Worm (Caenorhabditis elegans): ENCODE data around the gene mec-9.

Gene mec-9

ce11 chrV:9909624-9910023 lies 5.3 kb downstream of the mec-9 start (continued):
- no peak for TF ChIP-seq F10E7.11 (tag; optimal IDR thresholded peaks at IDR 0.05)

ce11 chrV:9907205-9907604 lies 7.7 kb downstream of the mec-9 start:
- TF ChIP-seq repo-1 (tag; optimal IDR thresholded peaks at IDR 0.05) (no peak), xnd-1 (tag; optimal IDR thresholded peaks at IDR 0.05) (no peak), lin-26 (GFP tag; IDR thresholded peaks at IDR 0.05) (no peak), mel-28 (tag; optimal IDR thresholded peaks at IDR 0.05; ENCODE audit: borderline replicate concordance) (no peak), ekl-4 (GFP tag; IDR thresholded peaks at IDR 0.05) (no peak), C06A6.2 (GFP tag; conservative IDR thresholded peaks at IDR 0.05) (no peak), pbrm-1 (GFP tag; IDR thresholded peaks at IDR 0.05) (no peak), egl-44 (GFP tag; IDR thresholded peaks at IDR 0.05) (no peak), lag-1 (GFP tag; IDR thresholded peaks at IDR 0.05) (no peak), lin-54 (GFP tag; optimal IDR thresholded peaks at IDR 0.05) (no peak), ceh-40 (GFP tag; IDR thresholded peaks at IDR 0.05) (no peak), lin-35 (GFP tag; optimal IDR thresholded peaks at IDR 0.05) (no peak), hlh-26 (GFP tag; conservative IDR thresholded peaks at IDR 0.05) (no peak), C17E4.6 (GFP tag; IDR thresholded peaks at IDR 0.05) (no peak), gei-17 (GFP tag; optimal IDR thresholded peaks at IDR 0.05) (no peak)

ce11 chrV:9906115-9906514 lies 8.8 kb downstream of the mec-9 start, which contains the start of gene fipr-11:
TSS of gene fipr-11 (minus strand) at chrV:9906215.
- TF ChIP-seq madf-3 (GFP tag; IDR thresholded peaks at IDR 0.05) (no peak), hlh-12 (tag; optimal IDR thresholded peaks at IDR 0.05) (no peak), sea-2 (GFP tag; IDR thresholded peaks at IDR 0.05) (no peak), mel-28 (tag; optimal IDR thresholded peaks at IDR 0.05; ENCODE audit: borderline replicate concordance) (no peak), F33H1.4 (GFP tag; IDR thresholded peaks at IDR 0.05) (no peak), somi-1 (GFP tag; optimal IDR thresholded peaks at IDR 0.05) (no peak)

ce11 chrV:9901119-9901518 lies 13.8 kb downstream of the mec-9 start:
- TF ChIP-seq ama-1 (optimal IDR thresholded peaks at IDR 0.05) = no peak
- no peak for TF ChIP-seq ama-1 (GFP tag; optimal IDR thresholded peaks at IDR 0.05)
- TF ChIP-seq ccch-3 (GFP tag; optimal IDR thresholded peaks at IDR 0.05) = no peak
- TF ChIP-seq ztf-26 (tag; optimal IDR thresholded peaks at IDR 0.05) = no peak
- TF ChIP-seq C17E4.6 (GFP tag; IDR thresholded peaks at IDR 0.05) = no peak
- no peak for TF ChIP-seq let-526 (GFP tag; IDR thresholded peaks at IDR 0.05)
- TF ChIP-seq mel-28 (tag; optimal IDR thresholded peaks at IDR 0.05; ENCODE audit: borderline replicate concordance) = no peak
- TF ChIP-seq die-1 (tag; optimal IDR thresholded peaks at IDR 0.05) = no peak
- TF ChIP-seq B0336.3 (GFP tag; IDR thresholded peaks at IDR 0.05) = no peak
- TF ChIP-seq hlh-26 (GFP tag; conservative IDR thresholded peaks at IDR 0.05) = no peak
- TF ChIP-seq lin-26 (GFP tag; IDR thresholded peaks at IDR 0.05) = no peak
- no peak for TF ChIP-seq mxl-1 (tag; optimal IDR thresholded peaks at IDR 0.05)

- no peak for TF ChIP-seq lin-35 (GFP tag; optimal IDR thresholded peaks at IDR 0.05)
- TF ChIP-seq nhr-179 (tag; optimal IDR thresholded peaks at IDR 0.05) = no peak
- TF ChIP-seq tbx-9 (tag; optimal IDR thresholded peaks at IDR 0.05; ENCODE audit: borderline replicate concordance) = no peak
- TF ChIP-seq K12H6.12 (tag; optimal IDR thresholded peaks at IDR 0.05) = no peak
- TF ChIP-seq snpc-4 (GFP tag; optimal IDR thresholded peaks at IDR 0.05) = no peak
- TF ChIP-seq snpc-4 (tag; optimal IDR thresholded peaks at IDR 0.05) = no peak
- no peak for TF ChIP-seq ceh-91 (GFP tag; IDR thresholded peaks at IDR 0.05)
Observed at ce11 chrV:9899278-9899677, 15.6 kb downstream of the mec-9 start, which contains the start of gene egl-47. TSS of gene egl-47 (plus strand) at chrV:9899578.

Data from whole organism, young adult.